Worm (Caenorhabditis elegans) whole organism, L1 larva: Measurements from ENCODE around the gene VF13D12L.3.

Experiments
- C04F5.9 ChIP-seq: sonication (generic microtip); optimal IDR thresholded peaks from 2 replicates; lab custom pipeline; 2016; ENCODE audit warnings: missing genetic modification characterization, missing compliant biosample characterization
- C16A3.4 ChIP-seq: fragments of 150-350 bp; optimal IDR thresholded peaks from 2 replicates; lab custom pipeline; 2014; ENCODE audit warnings: missing biosample characterization, missing genetic modification characterization
- F16B12.6 ChIP-seq: fragments of 150-350 bp; optimal IDR thresholded peaks from 2 replicates; lab custom pipeline; 2014; ENCODE audit warnings: missing biosample characterization, missing genetic modification characterization
- aha-1 ChIP-seq: fragments of 150-350 bp; optimal IDR thresholded peaks from 2 replicates; lab custom pipeline; 2014; ENCODE audit warnings: missing biosample characterization, missing genetic modification characterization
- alr-1 ChIP-seq: fragments of 200-800 bp; sonication (Bioruptor generic); optimal IDR thresholded peaks from 2 replicates; lab custom pipeline; 2018; ENCODE audit warnings: borderline replicate concordance, mild to moderate bottlenecking, missing genetic modification characterization, missing compliant biosample characterization
- ama-1 ChIP-seq: fragments of 150-350 bp; optimal IDR thresholded peaks from 2 replicates; lab custom pipeline; 2014
- ceh-8 ChIP-seq: fragments of 200-800 bp; sonication (Bioruptor generic); optimal IDR thresholded peaks from 2 replicates; lab custom pipeline; 2018; ENCODE audit warnings: mild to moderate bottlenecking, missing genetic modification characterization, moderate library complexity, missing compliant biosample characterization
- ceh-82 ChIP-seq, 3 experiments: fragments of 150-350 bp in 1 of 3; sonication (generic microtip) in 2 of 3; optimal IDR thresholded peaks; 2 replicates each; lab custom pipeline; 2014 to 2017; ENCODE audit warnings: missing biosample characterization in 3 of 3, missing genetic modification characterization in 3 of 3
- dpl-1 ChIP-seq, 3 experiments: fragments of 150-350 bp in 2 of 3; sonication (generic microtip) in 1 of 3; optimal IDR thresholded peaks; 2 replicates each; lab custom pipeline; 2014 to 2017; ENCODE audit warnings: missing biosample characterization in 3 of 3, missing genetic modification characterization in 3 of 3, missing genetic modification reagents in 3 of 3
- efl-3 ChIP-seq: fragments of 200-800 bp; sonication (Bioruptor generic); optimal IDR thresholded peaks from 2 replicates; lab custom pipeline; 2018; ENCODE audit warnings: mild to moderate bottlenecking, missing genetic modification characterization, missing compliant biosample characterization
- elt-2 ChIP-seq: sonication (generic microtip); optimal IDR thresholded peaks from 2 replicates; lab custom pipeline; 2016; ENCODE audit warnings: missing genetic modification characterization, mild to moderate bottlenecking, inconsistent platforms, missing compliant biosample characterization, missing genetic modification reagents
- ets-5 ChIP-seq: fragments of 200-800 bp; sonication (Bioruptor generic); IDR thresholded peaks from 2 replicates; pipeline ENCODE4 v1.3.6; 2022; ENCODE audit warnings: missing genetic modification characterization, missing compliant biosample characterization
- fkh-10 ChIP-seq: sonication (generic microtip); optimal IDR thresholded peaks from 2 replicates; lab custom pipeline; 2017; ENCODE audit warnings: missing biosample characterization, missing genetic modification reagents, missing genetic modification characterization
- fkh-8 ChIP-seq: sonication (generic microtip); optimal IDR thresholded peaks from 2 replicates; lab custom pipeline; 2016; ENCODE audit warnings: mild to moderate bottlenecking, missing genetic modification characterization, missing compliant biosample characterization
- grh-1 ChIP-seq: fragments of 200-800 bp; sonication (Bioruptor generic); IDR thresholded peaks from 2 replicates; pipeline ENCODE4 v1.3.6; 2022; ENCODE audit warnings: missing genetic modification reagents, missing genetic modification characterization, missing compliant biosample characterization
- hpl-2 ChIP-seq: fragments of 150-350 bp; optimal IDR thresholded peaks from 2 replicates; lab custom pipeline; 2014; ENCODE audit warnings: missing biosample characterization, missing genetic modification reagents, missing genetic modification characterization
- irx-1 ChIP-seq: sonication (generic microtip); optimal IDR thresholded peaks from 2 replicates; lab custom pipeline; 2016; ENCODE audit warnings: missing genetic modification characterization, missing compliant biosample characterization
- lin-13 ChIP-seq: fragments of 150-350 bp; optimal IDR thresholded peaks from 2 replicates; lab custom pipeline; 2014; ENCODE audit warnings: missing biosample characterization, missing genetic modification reagents, missing genetic modification characterization
- lin-14 ChIP-seq: fragments of 200-800 bp; sonication (Bioruptor generic); optimal IDR thresholded peaks from 2 replicates; lab custom pipeline; 2018; ENCODE audit warnings: mild to moderate bottlenecking, missing genetic modification characterization, moderate library complexity, missing compliant biosample characterization
- lin-35 ChIP-seq, 2 experiments: fragments of 150-350 bp; optimal IDR thresholded peaks; 2 replicates each; lab custom pipeline; 2014; ENCODE audit warnings: missing biosample characterization in 2 of 2, missing genetic modification characterization in 2 of 2, missing genetic modification reagents in 2 of 2
- lin-39 ChIP-seq: fragments of 150-350 bp; optimal IDR thresholded peaks from 2 replicates; lab custom pipeline; 2014; ENCODE audit warnings: missing biosample characterization, missing genetic modification reagents, missing genetic modification characterization
- lir-3 ChIP-seq: sonication (generic microtip); optimal IDR thresholded peaks from 2 replicates; lab custom pipeline; 2016; ENCODE audit warnings: mild to moderate bottlenecking, missing genetic modification characterization, moderate library complexity, missing compliant biosample characterization; ENCODE audit not compliant: poor library complexity
- mef-2 ChIP-seq: fragments of 150-350 bp; optimal IDR thresholded peaks from 2 replicates; lab custom pipeline; 2014; ENCODE audit warnings: missing biosample characterization, missing genetic modification characterization
- mep-1 ChIP-seq: fragments of 150-350 bp; optimal IDR thresholded peaks from 2 replicates; lab custom pipeline; 2014; ENCODE audit warnings: missing biosample characterization, missing genetic modification characterization
- nhr-19 ChIP-seq: fragments of 200-800 bp; sonication (Bioruptor generic); conservative IDR thresholded peaks from 2 replicates; pipeline ENCODE4 v1.3.6; 2022; ENCODE audit warnings: missing genetic modification characterization, missing compliant biosample characterization
- nhr-71 ChIP-seq: sonication (generic microtip); optimal IDR thresholded peaks from 2 replicates; lab custom pipeline; 2016; ENCODE audit warnings: mild to moderate bottlenecking, missing genetic modification characterization, moderate library complexity, missing compliant biosample characterization
- nhr-76 ChIP-seq: sonication (generic microtip); optimal IDR thresholded peaks from 2 replicates; lab custom pipeline; 2017; ENCODE audit warnings: missing biosample characterization, missing genetic modification characterization
- nhr-84 ChIP-seq: sonication (generic microtip); optimal IDR thresholded peaks from 2 replicates; lab custom pipeline; 2017; ENCODE audit warnings: missing biosample characterization, missing genetic modification characterization
- nhr-85 ChIP-seq: sonication (generic microtip); peaks from one replicate; lab custom pipeline; 2016; ENCODE audit warnings: missing genetic modification characterization, inconsistent platforms, missing compliant biosample characterization
- skn-1 ChIP-seq: fragments of 150-350 bp; optimal IDR thresholded peaks from 2 replicates; lab custom pipeline; 2014; ENCODE audit warnings: missing biosample characterization, missing genetic modification characterization
- snu-23 ChIP-seq: sonication (generic microtip); optimal IDR thresholded peaks from 2 replicates; lab custom pipeline; 2016; ENCODE audit warnings: missing genetic modification characterization, missing compliant biosample characterization
- sox-4 ChIP-seq: sonication (generic microtip); optimal IDR thresholded peaks from 2 replicates; lab custom pipeline; 2016; ENCODE audit warnings: missing genetic modification characterization, missing compliant biosample characterization
- sup-37 ChIP-seq: fragments of 200-800 bp; sonication (Bioruptor generic); optimal IDR thresholded peaks from 2 replicates; lab custom pipeline; 2018; ENCODE audit warnings: mild to moderate bottlenecking, missing genetic modification characterization, missing compliant biosample characterization
- swsn-7 ChIP-seq: sonication (generic microtip); optimal IDR thresholded peaks from 2 replicates; lab custom pipeline; 2016; ENCODE audit warnings: missing genetic modification characterization, missing compliant biosample characterization
- tbx-2 ChIP-seq: sonication (generic microtip); optimal IDR thresholded peaks from 2 replicates; lab custom pipeline; 2016; ENCODE audit warnings: missing genetic modification characterization, missing compliant biosample characterization
- unc-62 ChIP-seq: fragments of 150-350 bp; optimal IDR thresholded peaks from 2 replicates; lab custom pipeline; 2014; ENCODE audit warnings: missing biosample characterization, missing genetic modification reagents, missing genetic modification characterization
- unc-86 ChIP-seq: sonication (generic microtip); optimal IDR thresholded peaks from 2 replicates; lab custom pipeline; 2016; ENCODE audit warnings: missing genetic modification characterization, missing compliant biosample characterization
- unc-98 ChIP-seq: fragments of 200-800 bp; sonication (Bioruptor generic); IDR thresholded peaks from 2 replicates; pipeline ENCODE4 v1.3.6; 2022; ENCODE audit warnings: missing genetic modification characterization, missing compliant biosample characterization
- vab-15 ChIP-seq: sonication (generic microtip); optimal IDR thresholded peaks from 2 replicates; lab custom pipeline; 2017; ENCODE audit warnings: missing genotype, mild to moderate bottlenecking, missing genetic modification characterization, missing compliant biosample characterization
- xbp-1 ChIP-seq: sonication (generic microtip); optimal IDR thresholded peaks from 2 replicates; lab custom pipeline; 2016; ENCODE audit warnings: missing genetic modification characterization, missing compliant biosample characterization
- zag-1 ChIP-seq: fragments of 150-350 bp; optimal IDR thresholded peaks from 2 replicates; lab custom pipeline; 2014; ENCODE audit warnings: missing biosample characterization, missing genetic modification characterization
- zip-4 ChIP-seq: fragments of 200-800 bp; sonication (Bioruptor generic); optimal IDR thresholded peaks from 2 replicates; lab custom pipeline; 2018; ENCODE audit warnings: mild to moderate bottlenecking, missing genetic modification characterization, moderate library complexity, missing compliant biosample characterization
- ztf-11 ChIP-seq, 2 experiments: sonication (generic microtip); optimal IDR thresholded peaks; 2 replicates each; lab custom pipeline; 2016 to 2017; ENCODE audit warnings: missing genetic modification characterization in 2 of 2, missing biosample characterization in 1 of 2, missing compliant biosample characterization in 1 of 2
- ztf-4 ChIP-seq: fragments of 150-350 bp; optimal IDR thresholded peaks from 2 replicates; lab custom pipeline; 2014; ENCODE audit warnings: missing biosample characterization, missing genetic modification characterization

The VF13D12L.3 gene

ce11 chrII:11724362-11724761 lies 18.6 kb downstream of the VF13D12L.3 start (continued):
- TF ChIP-seq dpl-1 (GFP tag; optimal IDR thresholded peaks at IDR 0.05; lab: Kevin White, UChicago) (peak in 2 of 3 experiments; percentile 4 to 41), lin-39 (tag; lab: Kevin White, UChicago) (no peak), swsn-7 (peak; percentile 51), tbx-2 (peak; percentile 43), ceh-82 (tag; optimal IDR thresholded peaks at IDR 0.05; lab: Kevin White, UChicago) (peak in 1 of 3 experiments; percentile 41), snu-23 (GFP tag; lab: Kevin White, UChicago) (peak; percentile 79), nhr-76 (no peak), mep-1 (tag; lab: Kevin White, UChicago) (peak; percentile 48), F16B12.6 (tag; lab: Kevin White, UChicago) (no peak), nhr-19 (GFP tag; lab: Robert Waterston, UW) (peak; percentile 61), unc-86 (tag; lab: Kevin White, UChicago) (no peak), fkh-10 (GFP tag; lab: Kevin White, UChicago) (peak; percentile 61)

ce11 chrII:11725615-11726014 lies 19.8 kb downstream of the VF13D12L.3 start:
- TF ChIP-seq ets-5 (no peak), alr-1 (tag; lab: Kevin White, UChicago) (no peak), nhr-76 (no peak), zag-1 (no peak)

ce11 chrII:11726470-11727106 lies 20.8 kb downstream of the VF13D12L.3 start, which contains the start of gene F13D12.5:
Gene F13D12.5, plus strand, starts transcription at chrII:11726814.
- TF ChIP-seq nhr-71 (peak; percentile 30), lin-35 (GFP tag; optimal IDR thresholded peaks at IDR 0.05; lab: Kevin White, UChicago) (no peak), nhr-76 (no peak)

- TF ChIP-seq tbx-2: no peak
- no peak for TF ChIP-seq sox-4 (tag; lab: Kevin White, UChicago)
- no peak for TF ChIP-seq efl-3
- TF ChIP-seq ceh-8 (GFP tag; lab: Kevin White, UChicago): no peak
- TF ChIP-seq nhr-84 (tag; lab: Kevin White, UChicago): no peak
Measured at ce11 chrII:11727438-11727837, 21.6 kb downstream of the VF13D12L.3 start.

- TF ChIP-seq lir-3 (tag; lab: Kevin White, UChicago): peak; percentile 16
- TF ChIP-seq unc-98 (GFP tag; lab: Robert Waterston, UW): no peak
- no peak for TF ChIP-seq aha-1 (tag; lab: Kevin White, UChicago)
- peak; percentile 29 for TF ChIP-seq skn-1
- peak; percentile 55 for TF ChIP-seq elt-2 (tag; lab: Kevin White, UChicago)
- no peak for TF ChIP-seq C04F5.9 (tag; lab: Kevin White, UChicago)
- no peak for TF ChIP-seq ztf-11 (tag; optimal IDR thresholded peaks at IDR 0.05; lab: Kevin White, UChicago)
- TF ChIP-seq irx-1 (tag; lab: Kevin White, UChicago): no peak
- TF ChIP-seq C16A3.4 (tag; lab: Kevin White, UChicago): peak; percentile 46
- TF ChIP-seq ceh-82 (tag; optimal IDR thresholded peaks at IDR 0.05; lab: Kevin White, UChicago): no peak
- no peak for TF ChIP-seq zip-4 (GFP tag; lab: Kevin White, UChicago)
- peak; percentile 86 for TF ChIP-seq lin-14 (GFP tag; lab: Kevin White, UChicago)
- peak; percentile 29 for TF ChIP-seq xbp-1 (tag; lab: Kevin White, UChicago)
- TF ChIP-seq grh-1 (GFP tag; lab: Robert Waterston, UW): no peak
- no peak for TF ChIP-seq nhr-76
- TF ChIP-seq lin-13: no peak
- TF ChIP-seq sox-4 (tag; lab: Kevin White, UChicago): no peak
- no peak for TF ChIP-seq fkh-8 (tag; lab: Kevin White, UChicago)
- TF ChIP-seq hpl-2: no peak
- TF ChIP-seq nhr-85 (tag; lab: Kevin White, UChicago): peak; percentile 64
- TF ChIP-seq ama-1: no peak
- TF ChIP-seq mef-2: no peak
- peak; percentile 45 for TF ChIP-seq ztf-4 (tag; lab: Kevin White, UChicago)
- TF ChIP-seq lin-39 (tag; lab: Kevin White, UChicago): no peak
- TF ChIP-seq vab-15 (tag; lab: Kevin White, UChicago): no peak
- no peak for TF ChIP-seq unc-62 (GFP tag; lab: Kevin White, UChicago)
- peak; percentile 13 for TF ChIP-seq mep-1 (tag; lab: Kevin White, UChicago)
- TF ChIP-seq sup-37 (GFP tag; lab: Kevin White, UChicago): no peak
Measured at ce11 chrII:11728545-11729105, 22.8 kb downstream of the VF13D12L.3 start, which contains the start of gene alh-8. Gene alh-8, plus strand, starts transcription at chrII:11729055.
